Worm (Caenorhabditis elegans) whole organism, L1 larva: ENCODE data around the gene sphk-1.

Experiments
- fkh-10 ChIP-seq: sonication (generic microtip); optimal IDR thresholded peaks from 2 replicates; lab custom pipeline; 2017; ENCODE audit warnings: missing biosample characterization, missing genetic modification reagents, missing genetic modification characterization
- skn-1 ChIP-seq: fragments of 150-350 bp; optimal IDR thresholded peaks from 2 replicates; lab custom pipeline; 2014; ENCODE audit warnings: missing biosample characterization, missing genetic modification characterization

ce11 chrII:8717579-8717978 lies 16.1 kb upstream of the sphk-1 start:
- TF ChIP-seq fkh-10 (GFP tag; lab: Kevin White, UChicago) (no peak), skn-1 (tag; lab: Kevin White, UChicago) (no peak)
